Worm (Caenorhabditis elegans) whole organism, L4/young adult: ENCODE results near the gene K01A11.3.
"Not testable (repeated sequence)": the region's sequence is repeated elsewhere in the genome, so short reads cannot be mapped to it uniquely, and the experiment has no call there.

ENCODE experiments used
- W03F9.2 ChIP-seq: fragments of 150-350 bp; optimal IDR thresholded peaks from 2 replicates; lab custom pipeline; 2014; ENCODE audit warnings: missing biosample characterization, missing genetic modification characterization
- him-1 ChIP-seq: sonication (generic microtip); optimal IDR thresholded peaks from 2 replicates; lab custom pipeline; 2016; ENCODE audit warnings: missing genotype, missing genetic modification reagents, missing genetic modification characterization, missing compliant biosample characterization

DNA sequence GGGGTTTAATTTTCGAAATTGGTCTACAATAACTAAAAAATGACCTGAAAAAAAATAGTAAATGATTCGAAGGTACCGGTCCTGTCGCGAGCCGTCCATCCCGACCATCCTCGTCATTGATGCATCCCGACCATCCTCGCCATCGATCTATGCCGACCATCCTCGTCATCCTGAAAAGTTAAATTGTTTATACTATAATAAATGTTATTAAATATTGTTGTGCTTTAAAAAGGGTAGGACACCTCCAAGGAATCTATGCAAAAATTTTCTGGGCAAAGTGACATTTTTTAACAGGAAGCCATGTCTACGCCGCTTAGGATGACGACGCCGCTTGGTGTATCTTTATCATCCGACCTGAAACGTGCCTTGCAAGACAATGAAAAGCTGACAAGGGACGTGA, 1.6 kb upstream of the K01A11.3 start, which contains the start of gene C34C12.1:
- not testable (repeated sequence) for TF ChIP-seq W03F9.2, him-1 (tag; lab: Kevin White, UChicago)
